Fruit fly (Drosophila melanogaster) whole organism, adult: ENCODE data around the gene isoQC.
A peak's percentile ranks its signal among the peaks of the same experiment; 100 is the strongest.

Experiments
- CG1620 ChIP-seq: fragments of 200-800 bp; sonication (Bioruptor generic); optimal IDR thresholded peaks from 2 replicates; lab custom pipeline; 2016; ENCODE audit warnings: missing biosample characterization, missing genetic modification characterization
- CG7045 ChIP-seq: fragments of 200-800 bp; sonication (Bioruptor generic); optimal IDR thresholded peaks from 2 replicates; lab custom pipeline; 2017; ENCODE audit warnings: missing biosample characterization, mild to moderate bottlenecking, missing genetic modification characterization
- CG7101 ChIP-seq: fragments of 200-800 bp; sonication (Bioruptor generic); optimal IDR thresholded peaks from 2 replicates; lab custom pipeline; 2018; ENCODE audit warnings: missing biosample characterization, mild to moderate bottlenecking, missing genetic modification characterization, moderate library complexity
- cnc ChIP-seq, 2 experiments: fragments of >200 bp; optimal IDR thresholded peaks; 2 replicates each; lab custom pipeline; 2017

dm6 chr3L:20441632-20442469 is 32.4 kb upstream of the isoQC start, which contains the start of gene CG5910:
- no peak for TF ChIP-seq cnc (optimal IDR thresholded peaks at IDR 0.05; lab: Kevin White, UChicago)
- no peak for TF ChIP-seq CG1620 (GFP tag; lab: Kevin White, UChicago)
- peak; percentile 7 for TF ChIP-seq CG7045 (GFP tag; lab: Kevin White, UChicago)
- TF ChIP-seq CG7101 (tag; lab: Kevin White, UChicago) = no peak
